Worm (Caenorhabditis elegans) whole organism, L1 larva: ENCODE measurements around the gene grd-7.

ENCODE experiments used
- C16A3.4 ChIP-seq: fragments of 150-350 bp; optimal IDR thresholded peaks from 2 replicates; lab custom pipeline; 2014; ENCODE audit warnings: missing biosample characterization, missing genetic modification characterization
- fkh-10 ChIP-seq: sonication (generic microtip); optimal IDR thresholded peaks from 2 replicates; lab custom pipeline; 2017; ENCODE audit warnings: missing biosample characterization, missing genetic modification reagents, missing genetic modification characterization
- grh-1 ChIP-seq: fragments of 200-800 bp; sonication (Bioruptor generic); IDR thresholded peaks from 2 replicates; pipeline ENCODE4 v1.3.6; 2022; ENCODE audit warnings: missing genetic modification reagents, missing genetic modification characterization, missing compliant biosample characterization
- lin-15B ChIP-seq: fragments of 150-350 bp; sonication (generic microtip); optimal IDR thresholded peaks from 3 replicates; lab custom pipeline; 2014; ENCODE audit warnings: missing biosample characterization, missing genetic modification characterization
- pax-3 ChIP-seq: fragments of 200-800 bp; sonication (Bioruptor generic); optimal IDR thresholded peaks from 2 replicates; lab custom pipeline; 2018; ENCODE audit warnings: mild to moderate bottlenecking, missing genetic modification characterization, moderate library complexity, missing compliant biosample characterization
- unc-62 ChIP-seq: fragments of 150-350 bp; optimal IDR thresholded peaks from 2 replicates; lab custom pipeline; 2014; ENCODE audit warnings: missing biosample characterization, missing genetic modification reagents, missing genetic modification characterization

- TF ChIP-seq pax-3 (tag; lab: Kevin White, UChicago) (no peak), lin-15B (tag; lab: Kevin White, UChicago) (no peak), unc-62 (GFP tag; lab: Kevin White, UChicago) (no peak), C16A3.4 (no peak), fkh-10 (GFP tag; lab: Kevin White, UChicago) (no peak), grh-1 (GFP tag; lab: Robert Waterston, UW) (no peak)
Measured at ce11 chrX:7256891-7257290, 12.4 kb downstream of the grd-7 start, which contains the start of gene F46H5.5.
